Fruit fly (Drosophila melanogaster): Measurements from ENCODE around the gene CG14968.
A peak's percentile ranks its signal among the peaks of the same experiment; 100 is the strongest.

The CG14968 gene

dm6 chr3L:3300345-3300744 is 2.6 kb downstream of the CG14968 start (continued):
- peak; percentile 17 for TF ChIP-seq CG6854 (GFP tag; optimal IDR thresholded peaks at IDR 0.05)
- TF ChIP-seq CG10147 (GFP tag; optimal IDR thresholded peaks at IDR 0.05): no peak
- TF ChIP-seq exex (tag; optimal IDR thresholded peaks at IDR 0.05): no peak
- peak; percentile 73 for TF ChIP-seq row (GFP tag; IDR thresholded peaks at IDR 0.05)
- TF ChIP-seq z (GFP tag; IDR thresholded peaks at IDR 0.05): no peak
- no peak for TF ChIP-seq CG15696 (tag; optimal IDR thresholded peaks at IDR 0.05)
- TF ChIP-seq Hr78 (GFP tag; optimal IDR thresholded peaks at IDR 0.05): no peak
- no peak for TF ChIP-seq HLH4C (GFP tag; IDR thresholded peaks at IDR 0.05; ENCODE audit: partially characterized antibody)
- TF ChIP-seq Poxn (GFP tag; IDR thresholded peaks at IDR 0.05): no peak
- peak; percentile 44; the same call in 1 of the 2 replicates for TF ChIP-seq CG31224 (GFP tag; IDR thresholded peaks at IDR 0.05)
- TF ChIP-seq mirr (GFP tag; optimal IDR thresholded peaks at IDR 0.05): no peak
- TF ChIP-seq corto (GFP tag; optimal IDR thresholded peaks at IDR 0.05): no peak
- no peak for TF ChIP-seq CG16813 (GFP tag; IDR thresholded peaks at IDR 0.05; ENCODE audit: partially characterized antibody)
- TF ChIP-seq gsb (GFP tag; IDR thresholded peaks at IDR 0.05): no peak
- TF ChIP-seq schlank (tag; optimal IDR thresholded peaks at IDR 0.05): no peak
- TF ChIP-seq salm (tag; optimal IDR thresholded peaks at IDR 0.05): peak; percentile 39
- no peak for TF ChIP-seq CG3281 (GFP tag; optimal IDR thresholded peaks at IDR 0.05)
- TF ChIP-seq CTCF (GFP tag; optimal IDR thresholded peaks at IDR 0.05): no peak
- TF ChIP-seq ash1 (GFP tag; optimal IDR thresholded peaks at IDR 0.05): no peak
- peak; percentile 46 for TF ChIP-seq CG10267 (tag; optimal IDR thresholded peaks at IDR 0.05)
- no peak for TF ChIP-seq Dfd (GFP tag; optimal IDR thresholded peaks at IDR 0.05)
- no peak for TF ChIP-seq pita (GFP tag; optimal IDR thresholded peaks at IDR 0.05)
- TF ChIP-seq pum (GFP tag; optimal IDR thresholded peaks at IDR 0.05): peak; percentile 34
- TF ChIP-seq Rfx (GFP tag; IDR thresholded peaks at IDR 0.05): peak; percentile 71
- TF ChIP-seq odd (GFP tag; optimal IDR thresholded peaks at IDR 0.05): no peak
- no peak for TF ChIP-seq Atf-2 (GFP tag; optimal IDR thresholded peaks at IDR 0.05)
- TF ChIP-seq CG11456 (GFP tag; IDR thresholded peaks at IDR 0.05): peak; percentile 63; the same call in 1 of the 3 replicates
- 0 out of 2 replicates have a peak, but pooled peaks have one; percentile 55 for TF ChIP-seq sim (GFP tag; IDR thresholded peaks at IDR 0.05)
- no peak for TF ChIP-seq sima (GFP tag; optimal IDR thresholded peaks at IDR 0.05)
- peak; percentile 33 for TF ChIP-seq CG33213 (GFP tag; optimal IDR thresholded peaks at IDR 0.05)
- TF ChIP-seq CG6813 (GFP tag; optimal IDR thresholded peaks at IDR 0.05): peak; percentile 12
- peak; percentile 61 for TF ChIP-seq CG18599 (GFP tag; optimal IDR thresholded peaks at IDR 0.05)
- TF ChIP-seq Sry-β (GFP tag; optimal IDR thresholded peaks at IDR 0.05): no peak
- no peak for TF ChIP-seq nerfin-2 (GFP tag; IDR thresholded peaks at IDR 0.05; ENCODE audit: partially characterized antibody)
- peak; percentile 29 for TF ChIP-seq CG15601 (tag; optimal IDR thresholded peaks at IDR 0.05)
- TF ChIP-seq Jarid2 (GFP tag; optimal IDR thresholded peaks at IDR 0.05): no peak
- TF ChIP-seq CG43689 (GFP tag; IDR thresholded peaks at IDR 0.05): no peak
- TF ChIP-seq BEAF-32 (GFP tag; optimal IDR thresholded peaks at IDR 0.05): no peak
- peak; percentile 13 for TF ChIP-seq CG8281 (tag; optimal IDR thresholded peaks at IDR 0.05)
- TF ChIP-seq Doc3 (GFP tag; IDR thresholded peaks at IDR 0.05; ENCODE audit: partially characterized antibody): no peak
- no peak for TF ChIP-seq CG12104 (GFP tag; optimal IDR thresholded peaks at IDR 0.05)
- peak; percentile 29 for TF ChIP-seq CG1602 (GFP tag; optimal IDR thresholded peaks at IDR 0.05)
- peak; percentile 76 for TF ChIP-seq HLH3B (GFP tag; IDR thresholded peaks at IDR 0.05)
- TF ChIP-seq slp2 (GFP tag; optimal IDR thresholded peaks at IDR 0.05): peak; percentile 66
- peak; percentile 37 to 40 for TF ChIP-seq chif (GFP tag; optimal IDR thresholded peaks at IDR 0.05)
- peak; percentile 67 for TF ChIP-seq CG10979 (tag; optimal IDR thresholded peaks at IDR 0.05)
- TF ChIP-seq bigmax (GFP tag; optimal IDR thresholded peaks at IDR 0.05): no peak
- TF ChIP-seq Fer3 (tag; optimal IDR thresholded peaks at IDR 0.05): peak; percentile 64
- TF ChIP-seq CG2889 (GFP tag; IDR thresholded peaks at IDR 0.05): 0 out of 3 replicates have a peak, but pooled peaks have one; percentile 33
- peak; percentile 40 for TF ChIP-seq Dek (tag; optimal IDR thresholded peaks at IDR 0.05)

All from whole organism, embryonic.